Fruit fly (Drosophila melanogaster): ENCODE results near the gene CG13838.

dm6 chr3R:23056753-23057152, 14.7 kb downstream of the CG13838 start:
- TF ChIP-seq ttk (optimal IDR thresholded peaks at IDR 0.05) = no peak
- no peak for TF ChIP-seq h (optimal IDR thresholded peaks at IDR 0.05)
- no peak for TF ChIP-seq Sin3A (optimal IDR thresholded peaks at IDR 0.05)
- TF ChIP-seq insv (optimal IDR thresholded peaks at IDR 0.05) = no peak
